Fruit fly (Drosophila melanogaster): ENCODE results near the gene MED15.

- TF ChIP-seq ttk (optimal IDR thresholded peaks at IDR 0.05) (no peak), psq (optimal IDR thresholded peaks at IDR 0.05) (no peak), Myc (optimal IDR thresholded peaks at IDR 0.05) (no peak)
Observed at dm6 chr2L:487719-488547, 15.1 kb downstream of the MED15 start.

All from Kc167 (cell line).